Fruit fly (Drosophila melanogaster): Measurements from ENCODE around the gene SCaMC.
A peak's percentile ranks its signal among the peaks of the same experiment; 100 is the strongest.

The SCaMC gene

dm6 chr3L:12409343-12410302 is 5.0 kb downstream of the SCaMC start:
- TF ChIP-seq Pif1B (GFP tag; optimal IDR thresholded peaks at IDR 0.05) (no peak), EcR (GFP tag; optimal IDR thresholded peaks at IDR 0.05) (peak; percentile 39)

- TF ChIP-seq D1 (tag; optimal IDR thresholded peaks at IDR 0.05) (no peak), CG8159 (tag; optimal IDR thresholded peaks at IDR 0.05) (peak; percentile 50), CG34367 (tag; optimal IDR thresholded peaks at IDR 0.05) (peak; percentile 69), CG15710 (tag; optimal IDR thresholded peaks at IDR 0.05) (peak; percentile 42), CG13204 (GFP tag; optimal IDR thresholded peaks at IDR 0.05) (peak; percentile 97), Pif1B (GFP tag; optimal IDR thresholded peaks at IDR 0.05) (peak; percentile 91), fd96Ca (GFP tag; IDR thresholded peaks at IDR 0.05) (peak; percentile 85), CG17806 (tag; optimal IDR thresholded peaks at IDR 0.05) (peak; percentile 46), CG14655 (GFP tag; optimal IDR thresholded peaks at IDR 0.05) (peak; percentile 85), CG9948 (tag; optimal IDR thresholded peaks at IDR 0.05) (peak; percentile 35), CG12605 (GFP tag; IDR thresholded peaks at IDR 0.05) (peak; percentile 94), rn (GFP tag; IDR thresholded peaks at IDR 0.05) (peak; percentile 46; the same call in 1 of the 2 replicates), Pif1A (GFP tag; optimal IDR thresholded peaks at IDR 0.05) (peak; percentile 91), EcR (GFP tag; optimal IDR thresholded peaks at IDR 0.05) (peak; percentile 77), Snoo (tag; optimal IDR thresholded peaks at IDR 0.05) (peak; percentile 88), gl (tag; optimal IDR thresholded peaks at IDR 0.05) (peak; percentile 98), CG32121 (GFP tag; IDR thresholded peaks at IDR 0.05) (peak; percentile 93), CG10348 (GFP tag; IDR thresholded peaks at IDR 0.05) (no peak), Ets98B (GFP tag; IDR thresholded peaks at IDR 0.05) (peak; percentile 92), CG4496 (GFP tag; IDR thresholded peaks at IDR 0.05) (peak; percentile 96), CG8301 (tag; optimal IDR thresholded peaks at IDR 0.05) (peak; percentile 71)
Observed at dm6 chr3L:12408513-12409320, 5.9 kb downstream of the SCaMC start.

- TF ChIP-seq CG14655 (GFP tag; optimal IDR thresholded peaks at IDR 0.05): no peak
- no peak for TF ChIP-seq D1 (tag; optimal IDR thresholded peaks at IDR 0.05)
- no peak for TF ChIP-seq gl (tag; optimal IDR thresholded peaks at IDR 0.05)
- no peak for TF ChIP-seq CG9948 (tag; optimal IDR thresholded peaks at IDR 0.05)
- no peak for TF ChIP-seq CG32121 (GFP tag; IDR thresholded peaks at IDR 0.05)
- TF ChIP-seq EcR (GFP tag; optimal IDR thresholded peaks at IDR 0.05): no peak
- TF ChIP-seq Snoo (tag; optimal IDR thresholded peaks at IDR 0.05): no peak
- no peak for TF ChIP-seq CG12605 (GFP tag; IDR thresholded peaks at IDR 0.05)
- no peak for TF ChIP-seq Ets98B (GFP tag; IDR thresholded peaks at IDR 0.05)
- no peak for TF ChIP-seq rn (GFP tag; IDR thresholded peaks at IDR 0.05)
- no peak for TF ChIP-seq CG34367 (tag; optimal IDR thresholded peaks at IDR 0.05)
- no peak for TF ChIP-seq CG10348 (GFP tag; IDR thresholded peaks at IDR 0.05)
- TF ChIP-seq Pif1B (GFP tag; optimal IDR thresholded peaks at IDR 0.05): no peak
- TF ChIP-seq CG8159 (tag; optimal IDR thresholded peaks at IDR 0.05): no peak
- TF ChIP-seq CG15710 (tag; optimal IDR thresholded peaks at IDR 0.05): no peak
Observed at dm6 chr3L:12407779-12408178, 6.9 kb downstream of the SCaMC start.

dm6 chr3L:12406999-12407632 is 7.5 kb downstream of the SCaMC start:
- peak; percentile 38 for TF ChIP-seq Ets98B (GFP tag; IDR thresholded peaks at IDR 0.05)
- TF ChIP-seq CG14655 (GFP tag; optimal IDR thresholded peaks at IDR 0.05): no peak
- TF ChIP-seq CG8301 (tag; optimal IDR thresholded peaks at IDR 0.05): peak; percentile 24
- no peak for TF ChIP-seq D1 (tag; optimal IDR thresholded peaks at IDR 0.05)
- peak; percentile 20 for TF ChIP-seq Snoo (tag; optimal IDR thresholded peaks at IDR 0.05)
- TF ChIP-seq CG8159 (tag; optimal IDR thresholded peaks at IDR 0.05): peak; percentile 27
- peak; percentile 67 for TF ChIP-seq CG32121 (GFP tag; IDR thresholded peaks at IDR 0.05)
- TF ChIP-seq rn (GFP tag; IDR thresholded peaks at IDR 0.05): peak; percentile 34; the same call in 1 of the 2 replicates
- TF ChIP-seq CG10348 (GFP tag; IDR thresholded peaks at IDR 0.05): no peak; the same call in 1 of the 2 replicates
- TF ChIP-seq CG15710 (tag; optimal IDR thresholded peaks at IDR 0.05): no peak
- peak; percentile 35 for TF ChIP-seq CG34367 (tag; optimal IDR thresholded peaks at IDR 0.05)
- TF ChIP-seq Pif1A (GFP tag; optimal IDR thresholded peaks at IDR 0.05): peak; percentile 85
- peak; percentile 83 for TF ChIP-seq EcR (GFP tag; optimal IDR thresholded peaks at IDR 0.05)
- peak; percentile 78; the same call in 2 of the 3 replicates for TF ChIP-seq CG4496 (GFP tag; IDR thresholded peaks at IDR 0.05)
- TF ChIP-seq CG13204 (GFP tag; optimal IDR thresholded peaks at IDR 0.05): peak; percentile 63
- TF ChIP-seq CG17806 (tag; optimal IDR thresholded peaks at IDR 0.05): peak; percentile 13
- TF ChIP-seq fd96Ca (GFP tag; IDR thresholded peaks at IDR 0.05): peak; percentile 51; the same call in 2 of the 3 replicates
- no peak for TF ChIP-seq CG9948 (tag; optimal IDR thresholded peaks at IDR 0.05)
- TF ChIP-seq Pif1B (GFP tag; optimal IDR thresholded peaks at IDR 0.05): peak; percentile 71
- TF ChIP-seq gl (tag; optimal IDR thresholded peaks at IDR 0.05): peak; percentile 8
- TF ChIP-seq CG12605 (GFP tag; IDR thresholded peaks at IDR 0.05): peak; percentile 32; the same call in 1 of the 2 replicates
